Worm (Caenorhabditis elegans) whole organism, young adult: ENCODE measurements around the gene F44E2.8.

Source experiments
- B0035.1 ChIP-seq: sonication (generic microtip); optimal IDR thresholded peaks from 2 replicates; lab custom pipeline; 2016; ENCODE audit warnings: missing genetic modification characterization, mild to moderate bottlenecking, missing compliant biosample characterization, missing genotype, missing genetic modification reagents
- C17E4.6 ChIP-seq: fragments of 200-800 bp; sonication (Bioruptor generic); IDR thresholded peaks from 2 replicates; pipeline ENCODE4 v1.3.6; 2022; ENCODE audit warnings: missing genetic modification reagents, missing genetic modification characterization, missing compliant biosample characterization
- K11D2.4 ChIP-seq: fragments of 200-800 bp; sonication (Bioruptor generic); IDR thresholded peaks from 2 replicates; pipeline ENCODE4 v1.3.6; 2022; ENCODE audit warnings: missing genetic modification reagents, missing genetic modification characterization, missing compliant biosample characterization
- aptf-3 ChIP-seq: fragments of 200-800 bp; sonication (Bioruptor generic); IDR thresholded peaks from 2 replicates; pipeline ENCODE4 v1.3.6; 2022; ENCODE audit warnings: missing genetic modification characterization, missing compliant biosample characterization
- attf-6 ChIP-seq: fragments of 200-800 bp; sonication (Bioruptor generic); IDR thresholded peaks from 2 replicates; pipeline ENCODE4 v1.3.6; 2022; ENCODE audit warnings: missing genetic modification reagents, missing genetic modification characterization, missing compliant biosample characterization
- ceh-91 ChIP-seq: fragments of 200-800 bp; sonication (Bioruptor generic); IDR thresholded peaks from 2 replicates; pipeline ENCODE4 v1.3.6; 2022; ENCODE audit warnings: missing genetic modification reagents, missing genetic modification characterization, missing compliant biosample characterization
- dpff-1 ChIP-seq: sonication (generic microtip); optimal IDR thresholded peaks from 2 replicates; lab custom pipeline; 2017; ENCODE audit warnings: mild to moderate bottlenecking, missing genetic modification characterization, missing compliant biosample characterization
- egl-44 ChIP-seq: fragments of 200-800 bp; sonication (Bioruptor generic); IDR thresholded peaks from 2 replicates; pipeline ENCODE4 v1.3.6; 2022; ENCODE audit warnings: missing genetic modification reagents, missing genetic modification characterization, missing compliant biosample characterization
- madf-10 ChIP-seq: sonication (generic microtip); optimal IDR thresholded peaks from 2 replicates; lab custom pipeline; 2016; ENCODE audit warnings: mild to moderate bottlenecking, missing genetic modification characterization, missing compliant biosample characterization
- nhr-80 ChIP-seq: sonication (generic microtip); optimal IDR thresholded peaks from 2 replicates; lab custom pipeline; 2016; ENCODE audit warnings: missing genetic modification characterization, missing compliant biosample characterization
- xnd-1 ChIP-seq: sonication (generic microtip); optimal IDR thresholded peaks from 2 replicates; lab custom pipeline; 2016; ENCODE audit warnings: missing genotype, missing genetic modification reagents, missing genetic modification characterization, missing compliant biosample characterization
- zfh-2 ChIP-seq: fragments of 200-800 bp; sonication (Bioruptor generic); conservative IDR thresholded peaks from 2 replicates; pipeline ENCODE4 v1.3.6; 2022; ENCODE audit warnings: missing genetic modification reagents, missing genetic modification characterization, missing compliant biosample characterization
- ztf-26 ChIP-seq: sonication (generic microtip); optimal IDR thresholded peaks from 2 replicates; lab custom pipeline; 2017; ENCODE audit warnings: missing genetic modification characterization, missing compliant biosample characterization
- ztf-3 ChIP-seq: fragments of 200-800 bp; sonication (Bioruptor generic); optimal IDR thresholded peaks from 2 replicates; lab custom pipeline; 2018; ENCODE audit warnings: mild to moderate bottlenecking, missing genetic modification characterization, missing compliant biosample characterization

F44E2.8 gene

DNA sequence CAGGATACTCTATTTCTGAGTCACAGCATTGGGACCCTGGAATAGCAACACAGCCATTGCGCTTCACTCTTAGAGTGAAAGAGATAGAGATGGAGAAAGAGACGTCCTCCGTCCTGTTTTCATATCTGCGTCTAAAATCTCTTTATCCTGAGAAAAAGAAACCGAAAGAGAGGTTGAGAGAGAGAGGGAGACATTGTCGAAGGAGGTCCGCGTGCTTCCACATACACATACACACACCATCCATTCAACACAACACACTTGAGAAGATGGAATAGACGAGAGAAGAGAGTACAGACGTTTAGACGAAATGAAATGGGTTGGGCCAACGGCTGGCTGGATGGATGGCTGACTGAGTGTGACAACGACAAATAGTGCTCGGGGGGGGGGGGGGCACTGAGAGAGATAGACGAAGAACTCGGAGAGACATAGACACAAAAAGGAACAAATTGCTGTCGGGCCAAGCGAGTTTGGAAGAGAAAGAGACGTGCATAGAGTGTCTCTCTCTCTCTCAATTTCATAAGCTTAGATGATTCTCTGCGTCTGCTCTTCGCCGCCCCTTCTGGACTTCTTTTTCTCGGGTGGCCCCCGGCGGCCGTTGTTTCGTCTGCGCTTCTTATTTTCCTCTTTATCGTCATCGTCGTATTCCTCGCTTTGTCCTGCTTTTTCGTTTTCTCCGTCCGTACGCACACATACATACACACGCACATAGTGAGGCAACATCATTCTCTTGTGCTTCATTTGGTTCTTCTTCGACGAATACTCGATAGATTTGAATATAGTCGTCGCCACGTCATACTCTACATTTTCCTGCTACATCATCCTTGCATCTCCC is 49.5 kb downstream of the F44E2.8 start, which contains the start of gene F54F2.6 (continued):
- TF ChIP-seq attf-6 (no peak), zfh-2 (GFP tag; lab: Robert Waterston, UW) (peak; percentile 99), B0035.1 (tag; lab: Kevin White, UChicago) (peak; percentile 32), ceh-91 (GFP tag; lab: Robert Waterston, UW) (no peak), C17E4.6 (GFP tag; lab: Robert Waterston, UW) (0 out of 2 replicates have a peak, but pooled peaks have one; percentile 32), xnd-1 (tag; lab: Kevin White, UChicago) (no peak), nhr-80 (tag; lab: Kevin White, UChicago) (peak; percentile 61), madf-10 (tag; lab: Kevin White, UChicago) (peak; percentile 42), ztf-26 (tag; lab: Kevin White, UChicago) (peak; percentile 51), K11D2.4 (GFP tag; lab: Robert Waterston, UW) (peak; percentile 73; the same call in 1 of the 2 replicates), egl-44 (GFP tag; lab: Robert Waterston, UW) (peak; percentile 69; the same call in 1 of the 2 replicates), dpff-1 (tag; lab: Kevin White, UChicago) (peak; percentile 20), ztf-3 (GFP tag; lab: Kevin White, UChicago) (peak; percentile 53), aptf-3 (GFP tag; lab: Robert Waterston, UW) (no peak)
